Worm (Caenorhabditis elegans): ENCODE measurements around the gene rpoa-49.

ce11 chrII:79166-79565, 34.3 kb downstream of the rpoa-49 start, which contains the start of gene C23H3.9:
- TF ChIP-seq sea-2 (GFP tag; IDR thresholded peaks at IDR 0.05) (no peak), him-1 (tag; optimal IDR thresholded peaks at IDR 0.05) (no peak), athp-1 (tag; optimal IDR thresholded peaks at IDR 0.05) (no peak), attf-5 (GFP tag; optimal IDR thresholded peaks at IDR 0.05) (no peak), Y95B8A.8 (GFP tag; IDR thresholded peaks at IDR 0.05) (no peak), Y67H2A.10 (GFP tag; conservative IDR thresholded peaks at IDR 0.05) (no peak), hsf-1 (GFP tag; IDR thresholded peaks at IDR 0.05) (no peak)

Data from whole organism, young adult.